Worm (Caenorhabditis elegans) whole organism, young adult: ENCODE data around the gene Y41D4B.1.

Experiments
- athp-1 ChIP-seq: sonication (generic microtip); optimal IDR thresholded peaks from 2 replicates; lab custom pipeline; 2017; ENCODE audit warnings: mild to moderate bottlenecking, missing genetic modification characterization, missing compliant biosample characterization
- let-526 ChIP-seq: fragments of 200-800 bp; sonication (Bioruptor generic); IDR thresholded peaks from 2 replicates; pipeline ENCODE4 v1.3.6; 2022; ENCODE audit warnings: missing genetic modification reagents, missing genetic modification characterization, missing compliant biosample characterization

DNA sequence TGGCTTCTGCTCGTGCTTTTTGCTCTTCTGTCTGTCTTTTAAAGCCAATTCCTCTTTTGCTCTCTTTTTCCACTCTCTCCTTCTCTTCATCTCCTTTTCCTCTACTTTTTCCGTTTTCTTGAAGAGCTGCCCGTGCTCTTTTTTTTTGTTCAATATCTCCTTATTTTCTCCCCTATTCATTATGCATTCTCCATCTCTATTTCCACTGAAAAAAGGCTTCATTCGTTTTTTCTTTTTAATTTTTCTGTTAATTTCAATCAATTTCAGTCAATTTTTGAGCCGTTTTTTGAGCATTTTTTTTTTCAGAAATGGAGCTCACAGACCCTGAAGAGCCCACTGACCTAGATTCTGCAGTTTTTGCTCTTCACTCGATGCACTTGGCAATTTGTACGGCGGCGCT lies at the start of gene Y41D4B.1:
- no peak for TF ChIP-seq let-526 (GFP tag; lab: Robert Waterston, UW)
- TF ChIP-seq athp-1 = no peak
